Worm (Caenorhabditis elegans) whole organism, L2 larva: ENCODE data around the gene str-86.

Source experiments
- C34F6.9 ChIP-seq: fragments of 150-350 bp; optimal IDR thresholded peaks from 2 replicates; lab custom pipeline; 2014; ENCODE audit warnings: missing biosample characterization, missing genetic modification characterization
- F13H6.1 ChIP-seq: sonication (generic microtip); optimal IDR thresholded peaks from 2 replicates; lab custom pipeline; 2016; ENCODE audit warnings: missing genetic modification characterization, missing compliant biosample characterization
- R02D3.7 ChIP-seq: fragments of 150-350 bp; optimal IDR thresholded peaks from 2 replicates; lab custom pipeline; 2014; ENCODE audit warnings: missing biosample characterization, missing genetic modification characterization
- ZK546.5 ChIP-seq: sonication (generic microtip); optimal IDR thresholded peaks from 2 replicates; lab custom pipeline; 2017; ENCODE audit warnings: missing biosample characterization, missing genetic modification characterization
- aly-2 ChIP-seq: fragments of 150-350 bp; optimal IDR thresholded peaks from 2 replicates; lab custom pipeline; 2014; ENCODE audit warnings: missing biosample characterization, missing genetic modification characterization
- ama-1 ChIP-seq: fragments of 150-350 bp; optimal IDR thresholded peaks from 2 replicates; lab custom pipeline; 2018; ENCODE audit warnings: inconsistent platforms
- blmp-1 ChIP-seq: sonication (generic microtip); optimal IDR thresholded peaks from 2 replicates; lab custom pipeline; 2017; ENCODE audit warnings: missing genetic modification characterization, mild to moderate bottlenecking, missing compliant biosample characterization, antibody characterized with exemption, moderate library complexity; ENCODE audit not compliant: insufficient read depth
- ceh-16 ChIP-seq: fragments of 150-350 bp; optimal IDR thresholded peaks from 2 replicates; lab custom pipeline; 2014; ENCODE audit warnings: missing biosample characterization, missing genetic modification characterization
- crh-2 ChIP-seq: sonication (generic microtip); optimal IDR thresholded peaks from 2 replicates; lab custom pipeline; 2017; ENCODE audit warnings: missing biosample characterization, missing genetic modification characterization
- dmd-4 ChIP-seq: sonication (generic microtip); optimal IDR thresholded peaks from 2 replicates; lab custom pipeline; 2017; ENCODE audit warnings: missing biosample characterization, missing genetic modification characterization
- egl-27 ChIP-seq: sonication (generic microtip); optimal IDR thresholded peaks from 3 replicates; lab custom pipeline; 2017; ENCODE audit warnings: missing biosample characterization, missing genetic modification reagents, missing genetic modification characterization
- elt-1 ChIP-seq: fragments of 150-350 bp; optimal IDR thresholded peaks from 2 replicates; lab custom pipeline; 2014; ENCODE audit warnings: missing biosample characterization, missing genetic modification characterization
- elt-3 ChIP-seq: sonication (generic microtip); optimal IDR thresholded peaks from 2 replicates; lab custom pipeline; 2017; ENCODE audit warnings: missing biosample characterization, missing genetic modification characterization
- fos-1 ChIP-seq: fragments of 150-350 bp; optimal IDR thresholded peaks from 2 replicates; lab custom pipeline; 2014; ENCODE audit warnings: missing biosample characterization, missing genetic modification characterization
- gmeb-1 ChIP-seq: fragments of 150-350 bp; optimal IDR thresholded peaks from 2 replicates; lab custom pipeline; 2014; ENCODE audit warnings: missing biosample characterization, missing genetic modification characterization
- lin-13 ChIP-seq: fragments of 150-350 bp; optimal IDR thresholded peaks from 2 replicates; lab custom pipeline; 2014; ENCODE audit warnings: missing biosample characterization, missing genetic modification reagents, missing genetic modification characterization
- lsy-2 ChIP-seq, 2 experiments: fragments of 150-350 bp in 1 of 2; sonication (generic microtip) in 1 of 2; optimal IDR thresholded peaks; 2 replicates each; lab custom pipeline; 2014 to 2017; ENCODE audit warnings: missing biosample characterization in 2 of 2, missing genetic modification characterization in 2 of 2
- mbf-1 ChIP-seq: sonication (generic microtip); optimal IDR thresholded peaks from 2 replicates; lab custom pipeline; 2017; ENCODE audit warnings: missing biosample characterization, missing genetic modification characterization
- mdl-1 ChIP-seq, 2 experiments: fragments of 150-350 bp in 1 of 2; sonication (generic microtip) in 1 of 2; optimal IDR thresholded peaks; 2 replicates each; lab custom pipeline; 2017; ENCODE audit warnings: missing biosample characterization in 2 of 2, missing genetic modification characterization in 2 of 2
- nhr-10 ChIP-seq: sonication (generic microtip); optimal IDR thresholded peaks from 2 replicates; lab custom pipeline; 2017; ENCODE audit warnings: missing biosample characterization, missing genetic modification characterization
- nhr-11 ChIP-seq: fragments of 150-350 bp; optimal IDR thresholded peaks from 2 replicates; lab custom pipeline; 2014; ENCODE audit warnings: missing biosample characterization, missing genetic modification characterization
- nhr-129 ChIP-seq: fragments of 150-350 bp; optimal IDR thresholded peaks from 2 replicates; lab custom pipeline; 2014; ENCODE audit warnings: missing biosample characterization, missing genetic modification characterization
- nhr-237 ChIP-seq: fragments of 150-350 bp; optimal IDR thresholded peaks from 2 replicates; lab custom pipeline; 2014; ENCODE audit warnings: missing biosample characterization, missing genetic modification characterization
- nhr-25 ChIP-seq: fragments of 150-350 bp; sonication (generic microtip); optimal IDR thresholded peaks from 3 replicates; lab custom pipeline; 2014; ENCODE audit warnings: missing biosample characterization, missing genetic modification characterization
- nhr-77 ChIP-seq: fragments of 150-350 bp; optimal IDR thresholded peaks from 2 replicates; lab custom pipeline; 2014; ENCODE audit warnings: missing biosample characterization, missing genetic modification characterization
- peb-1 ChIP-seq: fragments of 150-350 bp; optimal IDR thresholded peaks from 2 replicates; lab custom pipeline; 2014; ENCODE audit warnings: missing biosample characterization, missing genetic modification characterization
- sem-4 ChIP-seq: fragments of 150-350 bp; optimal IDR thresholded peaks from 2 replicates; lab custom pipeline; 2014; ENCODE audit warnings: missing biosample characterization, missing genetic modification reagents, missing genetic modification characterization
- skn-1 ChIP-seq: sonication (generic microtip); optimal IDR thresholded peaks from 2 replicates; lab custom pipeline; 2017; ENCODE audit warnings: missing biosample characterization, missing genetic modification characterization
- sma-3 ChIP-seq: sonication (generic microtip); optimal IDR thresholded peaks from 2 replicates; lab custom pipeline; 2016; ENCODE audit warnings: missing genetic modification reagents, missing genetic modification characterization, missing compliant biosample characterization
- sma-9 ChIP-seq, 2 experiments: fragments of 150-350 bp in 1 of 2; sonication (generic microtip) in 1 of 2; optimal IDR thresholded peaks; 2 replicates each; lab custom pipeline; 2014 to 2016; ENCODE audit warnings: missing genetic modification characterization in 2 of 2, mild to moderate bottlenecking in 1 of 2, missing biosample characterization in 1 of 2, missing compliant biosample characterization in 1 of 2, missing genetic modification reagents in 1 of 2, moderate library complexity in 1 of 2
- unc-39 ChIP-seq: fragments of 150-350 bp; optimal IDR thresholded peaks from 2 replicates; lab custom pipeline; 2014; ENCODE audit warnings: missing biosample characterization, missing genetic modification characterization
- unc-55 ChIP-seq: fragments of 150-350 bp; sonication (generic microtip); optimal IDR thresholded peaks from 3 replicates; lab custom pipeline; 2014; ENCODE audit warnings: missing biosample characterization, missing genetic modification reagents, missing genetic modification characterization
- unc-62 ChIP-seq: fragments of 150-350 bp; optimal IDR thresholded peaks from 2 replicates; lab custom pipeline; 2014; ENCODE audit warnings: missing biosample characterization, missing genetic modification reagents, missing genetic modification characterization
- zag-1 ChIP-seq: fragments of 150-350 bp; optimal IDR thresholded peaks from 2 replicates; lab custom pipeline; 2014; ENCODE audit warnings: missing biosample characterization, missing genetic modification characterization
- ztf-4 ChIP-seq: fragments of 150-350 bp; optimal IDR thresholded peaks from 2 replicates; lab custom pipeline; 2014; ENCODE audit warnings: missing biosample characterization, missing genetic modification characterization

str-86 gene

ce11 chrV:8977895-8978294 is 5.6 kb downstream of the str-86 start:
- TF ChIP-seq R02D3.7 (tag; lab: Kevin White, UChicago), result no peak
- no peak for TF ChIP-seq lin-13
- TF ChIP-seq nhr-237 (tag; lab: Kevin White, UChicago), result no peak
- TF ChIP-seq nhr-10 (tag; lab: Kevin White, UChicago), result no peak
- no peak for TF ChIP-seq F13H6.1 (tag; lab: Kevin White, UChicago)
- no peak for TF ChIP-seq dmd-4
- no peak for TF ChIP-seq sem-4 (tag; lab: Kevin White, UChicago)
- TF ChIP-seq egl-27 (tag; lab: Kevin White, UChicago), result no peak
- no peak for TF ChIP-seq nhr-25 (tag; lab: Kevin White, UChicago)
- no peak for TF ChIP-seq lsy-2 (tag; optimal IDR thresholded peaks at IDR 0.05; lab: Kevin White, UChicago)

DNA sequence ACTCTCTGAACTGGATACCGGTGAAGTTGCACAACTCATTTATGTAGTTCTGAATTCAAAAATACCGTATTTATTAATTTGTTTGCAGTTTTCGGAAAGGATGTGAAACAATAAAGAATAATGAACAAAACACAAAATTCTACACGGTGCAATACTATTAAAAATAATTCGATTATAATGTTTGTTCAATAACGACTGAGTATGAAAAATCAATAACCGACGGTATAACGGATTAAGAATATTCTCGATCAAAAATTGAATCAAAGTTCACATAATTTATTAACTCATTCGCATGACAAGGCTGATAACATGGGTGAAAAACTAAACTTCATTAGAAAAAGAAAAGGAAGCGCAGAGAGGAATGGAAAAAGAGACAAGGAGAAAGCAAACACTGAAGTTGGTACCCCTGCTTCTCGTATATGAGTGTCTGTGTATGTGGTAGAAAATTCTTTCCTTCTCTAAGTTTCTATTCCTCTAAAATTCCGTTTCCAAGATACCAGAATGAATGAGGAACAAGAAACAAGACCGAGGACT is 8.5 kb downstream of the str-86 start, which contains the start of gene nhr-143:
Gene nhr-143 (minus strand): TSS at position 51 of the 534 bp plus-strand sequence.
- TF ChIP-seq fos-1 (tag; lab: Kevin White, UChicago) (peak; percentile 78), aly-2 (tag; lab: Kevin White, UChicago) (no peak), crh-2 (peak; percentile 27), sma-3 (no peak), nhr-11 (tag; lab: Kevin White, UChicago) (no peak)
- TF ChIP-seq, all 48 proteins: peak for 2

ce11 chrV:8972271-8972670 is 11.2 kb downstream of the str-86 start, which contains the start of gene nhr-195:
Gene nhr-195 (minus strand): TSS chrV:8972371.
- TF ChIP-seq egl-27 (tag; lab: Kevin White, UChicago) (no peak), ztf-4 (tag; lab: Kevin White, UChicago) (no peak), fos-1 (tag; lab: Kevin White, UChicago) (no peak), nhr-129 (tag; lab: Kevin White, UChicago) (no peak), nhr-77 (tag; lab: Kevin White, UChicago) (no peak), nhr-10 (tag; lab: Kevin White, UChicago) (no peak)

DNA sequence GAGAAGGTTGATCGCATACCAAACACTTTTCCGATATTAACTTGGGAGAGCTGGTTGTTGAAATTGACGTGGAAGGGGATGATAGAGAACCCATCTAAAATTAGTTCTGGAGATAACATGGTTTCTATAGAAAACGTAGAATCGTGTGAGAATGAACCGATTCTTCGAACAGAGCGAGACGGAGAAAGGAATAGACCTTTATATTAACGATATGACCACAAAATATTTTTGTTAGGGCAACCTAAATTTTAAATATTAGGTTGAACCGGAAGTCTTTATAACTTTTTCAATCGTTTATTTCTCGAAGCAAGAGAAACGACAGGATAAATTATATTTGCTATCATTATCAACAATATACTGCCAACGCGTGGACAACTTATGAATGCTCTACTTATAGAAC is 17.4 kb downstream of the str-86 start, which contains the start of gene nhr-219:
Gene nhr-219 (minus strand): TSS at position 101 of the 400 bp plus-strand sequence.
- TF ChIP-seq nhr-129 (tag; lab: Kevin White, UChicago), result no peak
- no peak for TF ChIP-seq lsy-2 (tag; optimal IDR thresholded peaks at IDR 0.05; lab: Kevin White, UChicago)
- no peak for TF ChIP-seq nhr-10 (tag; lab: Kevin White, UChicago)
- TF ChIP-seq gmeb-1 (tag; lab: Kevin White, UChicago), result no peak
- no peak for TF ChIP-seq mdl-1 (tag; optimal IDR thresholded peaks at IDR 0.05; lab: Kevin White, UChicago)
- TF ChIP-seq egl-27 (tag; lab: Kevin White, UChicago), result no peak

- TF ChIP-seq nhr-25 (tag; lab: Kevin White, UChicago) (peak; percentile 43), nhr-10 (tag; lab: Kevin White, UChicago) (no peak), gmeb-1 (tag; lab: Kevin White, UChicago) (no peak), fos-1 (tag; lab: Kevin White, UChicago) (peak; percentile 14), dmd-4 (no peak), sma-9 (GFP tag; optimal IDR thresholded peaks at IDR 0.05; lab: Kevin White, UChicago) (peak; percentile 15), sma-9 (tag; optimal IDR thresholded peaks at IDR 0.05; lab: Kevin White, UChicago) (no peak), blmp-1 (tag; lab: Kevin White, UChicago) (no peak), sma-3 (no peak), mbf-1 (tag; lab: Kevin White, UChicago) (no peak), lsy-2 (tag; optimal IDR thresholded peaks at IDR 0.05; lab: Kevin White, UChicago) (peak in 1 of 2 experiments; percentile 4), nhr-77 (tag; lab: Kevin White, UChicago) (no peak), nhr-129 (tag; lab: Kevin White, UChicago) (peak; percentile 23), elt-3 (tag; lab: Kevin White, UChicago) (no peak), unc-39 (tag; lab: Kevin White, UChicago) (no peak), peb-1 (tag; lab: Kevin White, UChicago) (no peak), ZK546.5 (tag; lab: Kevin White, UChicago) (no peak), ceh-16 (tag; lab: Kevin White, UChicago) (no peak), unc-62 (GFP tag; lab: Kevin White, UChicago) (no peak), unc-55 (GFP tag; lab: Kevin White, UChicago) (no peak), C34F6.9 (tag; lab: Kevin White, UChicago) (no peak), skn-1 (tag; lab: Kevin White, UChicago) (no peak), crh-2 (no peak), zag-1 (tag; lab: Kevin White, UChicago) (no peak), mdl-1 (tag; optimal IDR thresholded peaks at IDR 0.05; lab: Kevin White, UChicago) (no peak), ama-1 (no peak), elt-1 (no peak)
Observed at ce11 chrV:8964055-8964758, 19.3 kb downstream of the str-86 start, which contains the start of gene nhr-44. Gene nhr-44 (minus strand): TSS chrV:8964105.
